Worm (Caenorhabditis elegans) whole organism, L4 larva: ENCODE data around the gene apc-2.

Experiments
- D1046.2 ChIP-seq: fragments of 200-800 bp; sonication (Bioruptor generic); IDR thresholded peaks from 2 replicates; pipeline ENCODE4 v1.3.6; 2022; ENCODE audit warnings: missing genetic modification characterization, missing compliant biosample characterization
- F26F4.8 ChIP-seq: fragments of 200-800 bp; sonication (Bioruptor generic); conservative IDR thresholded peaks from 2 replicates; pipeline ENCODE4 v1.3.6; 2022; ENCODE audit warnings: missing genetic modification characterization, missing compliant biosample characterization
- R02D3.7 ChIP-seq: fragments of 150-350 bp; sonication (generic microtip); optimal IDR thresholded peaks from 3 replicates; lab custom pipeline; 2014; ENCODE audit warnings: missing biosample characterization, missing genetic modification characterization
- T20F7.1 ChIP-seq: fragments of 200-800 bp; sonication (Bioruptor generic); optimal IDR thresholded peaks from 2 replicates; lab custom pipeline; 2018; ENCODE audit warnings: mild to moderate bottlenecking, missing genetic modification characterization, missing compliant biosample characterization
- T26A8.4 ChIP-seq: fragments of 200-800 bp; sonication (Bioruptor generic); IDR thresholded peaks from 2 replicates; pipeline ENCODE4 v1.3.6; 2022; ENCODE audit warnings: missing genetic modification characterization, missing compliant biosample characterization
- Y5F2A.4 ChIP-seq: fragments of 200-800 bp; sonication (Bioruptor generic); optimal IDR thresholded peaks from 2 replicates; lab custom pipeline; 2018; ENCODE audit warnings: mild to moderate bottlenecking, missing genetic modification characterization, missing compliant biosample characterization
- Y75B8A.6 ChIP-seq: fragments of 200-800 bp; sonication (Bioruptor generic); IDR thresholded peaks from 2 replicates; pipeline ENCODE4 v1.3.6; 2022; ENCODE audit warnings: missing genetic modification reagents, missing genetic modification characterization, missing compliant biosample characterization
- aha-1 ChIP-seq: fragments of 150-350 bp; peaks from one replicate; lab custom pipeline; 2014; ENCODE audit warnings: missing biosample characterization, missing genetic modification characterization
- arid-1 ChIP-seq: fragments of 200-800 bp; sonication (Bioruptor generic); conservative IDR thresholded peaks from 2 replicates; pipeline ENCODE4 v1.3.6; 2022; ENCODE audit warnings: missing genetic modification reagents, missing genetic modification characterization, missing compliant biosample characterization
- attf-4 ChIP-seq: sonication (generic microtip); optimal IDR thresholded peaks from 3 replicates; lab custom pipeline; 2017; ENCODE audit warnings: missing biosample characterization, missing genetic modification characterization
- ceh-20 ChIP-seq: fragments of 200-800 bp; sonication (Bioruptor generic); IDR thresholded peaks from 2 replicates; pipeline ENCODE4 v1.3.6; 2022; ENCODE audit warnings: missing genetic modification reagents, missing genetic modification characterization, missing compliant biosample characterization
- ces-1 ChIP-seq: fragments of 150-350 bp; sonication (generic microtip); optimal IDR thresholded peaks from 4 replicates; lab custom pipeline; 2014; ENCODE audit warnings: missing biosample characterization, missing genetic modification reagents, missing genetic modification characterization
- cey-2 ChIP-seq: sonication (generic microtip); optimal IDR thresholded peaks from 3 replicates; lab custom pipeline; 2017; ENCODE audit warnings: missing genetic modification characterization, mild to moderate bottlenecking, missing compliant biosample characterization, antibody characterized with exemption, borderline replicate concordance; ENCODE audit not compliant: insufficient read depth
- ctbp-1 ChIP-seq: fragments of 200-800 bp; sonication (Bioruptor generic); IDR thresholded peaks from 2 replicates; pipeline ENCODE4 v1.3.6; 2022; ENCODE audit warnings: missing genetic modification reagents, missing genetic modification characterization, missing compliant biosample characterization
- daf-12 ChIP-seq: fragments of 150-350 bp; optimal IDR thresholded peaks from 2 replicates; lab custom pipeline; 2014; ENCODE audit warnings: missing biosample characterization, missing genetic modification reagents, missing genetic modification characterization
- daf-8 ChIP-seq: fragments of 200-800 bp; sonication (Bioruptor generic); IDR thresholded peaks from 2 replicates; pipeline ENCODE4 v1.3.6; 2022; ENCODE audit warnings: missing genetic modification characterization, missing compliant biosample characterization
- dmd-6 ChIP-seq: fragments of 200-800 bp; sonication (Bioruptor generic); IDR thresholded peaks from 2 replicates; pipeline ENCODE4 v1.3.6; 2022; ENCODE audit warnings: missing genetic modification reagents, missing genetic modification characterization, missing compliant biosample characterization
- dmd-8 ChIP-seq: fragments of 200-800 bp; sonication (Bioruptor generic); IDR thresholded peaks from 2 replicates; pipeline ENCODE4 v1.3.6; 2022; ENCODE audit warnings: missing genetic modification characterization, missing compliant biosample characterization
- egl-27 ChIP-seq: sonication (generic microtip); optimal IDR thresholded peaks from 3 replicates; lab custom pipeline; 2017; ENCODE audit warnings: missing biosample characterization, missing genetic modification reagents, missing genetic modification characterization
- egl-43 ChIP-seq: fragments of 200-800 bp; sonication (Bioruptor generic); IDR thresholded peaks from 2 replicates; pipeline ENCODE4 v1.3.6; 2022; ENCODE audit warnings: missing genetic modification reagents, missing genetic modification characterization, missing compliant biosample characterization
- gei-8 ChIP-seq: fragments of 200-800 bp; sonication (Bioruptor generic); optimal IDR thresholded peaks from 2 replicates; lab custom pipeline; 2018; ENCODE audit warnings: mild to moderate bottlenecking, missing genetic modification characterization, missing compliant biosample characterization
- hlh-30 ChIP-seq: sonication (generic microtip); optimal IDR thresholded peaks from 2 replicates; lab custom pipeline; 2017; ENCODE audit warnings: antibody characterized with exemption, mild to moderate bottlenecking, missing genetic modification characterization, missing compliant biosample characterization; ENCODE audit not compliant: insufficient read depth
- jun-1 ChIP-seq: fragments of 150-350 bp; optimal IDR thresholded peaks from 2 replicates; lab custom pipeline; 2014; ENCODE audit warnings: missing biosample characterization, missing genetic modification reagents, missing genetic modification characterization
- lir-3 ChIP-seq: sonication (generic microtip); optimal IDR thresholded peaks from 2 replicates; lab custom pipeline; 2016; ENCODE audit warnings: mild to moderate bottlenecking, missing genetic modification characterization, missing compliant biosample characterization
- madf-5 ChIP-seq, 2 experiments: fragments of 200-800 bp; sonication (Bioruptor generic); IDR thresholded peaks; 2 replicates each; pipeline ENCODE4 v1.3.6; 2022; ENCODE audit warnings: missing compliant biosample characterization in 2 of 2, missing genetic modification characterization in 2 of 2
- madf-9 ChIP-seq: fragments of 200-800 bp; sonication (Bioruptor generic); conservative IDR thresholded peaks from 2 replicates; pipeline ENCODE4 v1.3.6; 2022; ENCODE audit warnings: missing genetic modification reagents, missing genetic modification characterization, missing compliant biosample characterization
- mdl-1 ChIP-seq, 2 experiments: fragments of 150-350 bp in 1 of 2; sonication (generic microtip) in 1 of 2; optimal IDR thresholded peaks; 2 replicates each; lab custom pipeline; 2014 to 2017; ENCODE audit warnings: missing biosample characterization in 2 of 2, missing genetic modification characterization in 2 of 2
- mep-1 ChIP-seq: fragments of 150-350 bp; sonication (generic microtip); optimal IDR thresholded peaks from 3 replicates; lab custom pipeline; 2014; ENCODE audit warnings: missing biosample characterization, missing genetic modification characterization
- mes-2 ChIP-seq: sonication (generic microtip); optimal IDR thresholded peaks from 2 replicates; lab custom pipeline; 2016; ENCODE audit warnings: missing genotype, mild to moderate bottlenecking, missing genetic modification characterization, missing compliant biosample characterization; ENCODE audit not compliant: poor library complexity, severe bottlenecking
- mxl-2 ChIP-seq: fragments of 200-800 bp; sonication (Bioruptor generic); conservative IDR thresholded peaks from 2 replicates; pipeline ENCODE4 v1.3.6; 2022; ENCODE audit warnings: missing genetic modification reagents, missing genetic modification characterization, missing compliant biosample characterization
- nhr-11 ChIP-seq: fragments of 150-350 bp; optimal IDR thresholded peaks from 2 replicates; lab custom pipeline; 2014; ENCODE audit warnings: missing biosample characterization, missing genetic modification characterization
- nhr-111 ChIP-seq: fragments of 200-800 bp; sonication (Bioruptor generic); optimal IDR thresholded peaks from 2 replicates; lab custom pipeline; 2018; ENCODE audit warnings: mild to moderate bottlenecking, missing genetic modification characterization, missing compliant biosample characterization
- nhr-237 ChIP-seq: sonication (generic microtip); optimal IDR thresholded peaks from 2 replicates; lab custom pipeline; 2017; ENCODE audit warnings: missing biosample characterization, missing genetic modification characterization
- nhr-28 ChIP-seq: fragments of 150-350 bp; optimal IDR thresholded peaks from 2 replicates; lab custom pipeline; 2014; ENCODE audit warnings: missing biosample characterization, missing genetic modification characterization
- nhr-48 ChIP-seq: sonication (generic microtip); optimal IDR thresholded peaks from 2 replicates; lab custom pipeline; 2016; ENCODE audit warnings: mild to moderate bottlenecking, missing genetic modification characterization, missing compliant biosample characterization
- nhr-6 ChIP-seq: fragments of 150-350 bp; optimal IDR thresholded peaks from 2 replicates; lab custom pipeline; 2014; ENCODE audit warnings: missing biosample characterization, missing genetic modification characterization
- php-3 ChIP-seq: fragments of 200-800 bp; sonication (Bioruptor generic); IDR thresholded peaks from 2 replicates; pipeline ENCODE4 v1.3.6; 2022; ENCODE audit warnings: missing genetic modification reagents, missing genetic modification characterization, missing compliant biosample characterization
- saeg-2 ChIP-seq: fragments of 200-800 bp; sonication (Bioruptor generic); IDR thresholded peaks from 2 replicates; pipeline ENCODE4 v1.3.6; 2022; ENCODE audit warnings: missing genetic modification reagents, missing genetic modification characterization, missing compliant biosample characterization
- sdz-12 ChIP-seq: fragments of 200-800 bp; sonication (Bioruptor generic); optimal IDR thresholded peaks from 2 replicates; lab custom pipeline; 2018; ENCODE audit warnings: mild to moderate bottlenecking, missing genetic modification characterization, missing compliant biosample characterization
- set-16 ChIP-seq: fragments of 200-800 bp; sonication (Bioruptor generic); IDR thresholded peaks from 2 replicates; pipeline ENCODE4 v1.3.6; 2022; ENCODE audit warnings: missing genetic modification reagents, missing genetic modification characterization, missing compliant biosample characterization
- snpc-1.2 ChIP-seq: fragments of 200-800 bp; sonication (Bioruptor generic); IDR thresholded peaks from 2 replicates; pipeline ENCODE4 v1.3.6; 2022; ENCODE audit warnings: missing genetic modification reagents, missing genetic modification characterization, missing compliant biosample characterization
- snpc-4 ChIP-seq: fragments of 150-350 bp; optimal IDR thresholded peaks from 2 replicates; lab custom pipeline; 2014; ENCODE audit warnings: missing biosample characterization, missing genetic modification characterization
- spr-1 ChIP-seq: sonication (generic microtip); optimal IDR thresholded peaks from 2 replicates; lab custom pipeline; 2016; ENCODE audit warnings: mild to moderate bottlenecking, missing genetic modification characterization, missing compliant biosample characterization
- tag-97 ChIP-seq: fragments of 200-800 bp; sonication (Bioruptor generic); IDR thresholded peaks from 2 replicates; pipeline ENCODE4 v1.3.6; 2022; ENCODE audit warnings: missing genetic modification characterization, missing compliant biosample characterization
- tra-1 ChIP-seq: fragments of 200-800 bp; sonication (Bioruptor generic); IDR thresholded peaks from 2 replicates; pipeline ENCODE4 v1.3.6; 2022; ENCODE audit warnings: missing genetic modification reagents, missing genetic modification characterization, missing compliant biosample characterization
- unc-130 ChIP-seq: sonication (generic microtip); optimal IDR thresholded peaks from 2 replicates; lab custom pipeline; 2016; ENCODE audit warnings: missing genetic modification reagents, missing genetic modification characterization, missing compliant biosample characterization
- zfp-2 ChIP-seq: sonication (generic microtip); optimal IDR thresholded peaks from 2 replicates; lab custom pipeline; 2016; ENCODE audit warnings: mild to moderate bottlenecking, missing genetic modification characterization, missing compliant biosample characterization
- zip-2 ChIP-seq: fragments of 150-350 bp; optimal IDR thresholded peaks from 2 replicates; lab custom pipeline; 2014; ENCODE audit warnings: missing biosample characterization, missing genetic modification characterization
- ztf-11 ChIP-seq: fragments of 150-350 bp; optimal IDR thresholded peaks from 2 replicates; lab custom pipeline; 2014; ENCODE audit warnings: missing biosample characterization, missing genetic modification characterization
- ztf-7 ChIP-seq: fragments of 150-350 bp; optimal IDR thresholded peaks from 2 replicates; lab custom pipeline; 2014; ENCODE audit warnings: missing biosample characterization, missing genetic modification characterization

The apc-2 gene

ce11 chrIII:8109459-8110057 is 29.1 kb downstream of the apc-2 start (continued):
- TF ChIP-seq R02D3.7 (tag; lab: Kevin White, UChicago) (no peak), arid-1 (peak; percentile 87; the same call in 1 of the 2 replicates), nhr-11 (peak; percentile 52), cey-2 (no peak), mxl-2 (GFP tag; lab: Robert Waterston, UW) (0 out of 2 replicates have a peak, but pooled peaks have one; percentile 56), zfp-2 (peak; percentile 53), mes-2 (tag; lab: Kevin White, UChicago) (peak; percentile 86), mep-1 (tag; lab: Kevin White, UChicago) (peak; percentile 82), snpc-1.2 (peak; percentile 69; the same call in 1 of the 2 replicates), dmd-6 (GFP tag; lab: Robert Waterston, UW) (peak; percentile 74), Y5F2A.4 (GFP tag; lab: Kevin White, UChicago) (no peak), nhr-48 (tag; lab: Kevin White, UChicago) (peak; percentile 49), ztf-11 (no peak), nhr-6 (peak; percentile 41), aha-1 (tag; lab: Kevin White, UChicago) (peak; percentile 95), saeg-2 (GFP tag; lab: Robert Waterston, UW) (no peak), egl-27 (tag; lab: Kevin White, UChicago) (no peak), nhr-237 (tag; lab: Kevin White, UChicago) (no peak), attf-4 (tag; lab: Kevin White, UChicago) (no peak), tra-1 (GFP tag; lab: Robert Waterston, UW) (peak; percentile 66), ctbp-1 (GFP tag; lab: Robert Waterston, UW) (peak; percentile 85), T26A8.4 (peak; percentile 76), D1046.2 (GFP tag; lab: Robert Waterston, UW) (peak; percentile 87), ceh-20 (GFP tag; lab: Robert Waterston, UW) (peak; percentile 85), lir-3 (tag; lab: Kevin White, UChicago) (peak; percentile 49), madf-9 (GFP tag; lab: Robert Waterston, UW) (peak; percentile 71), spr-1 (tag; lab: Kevin White, UChicago) (peak; percentile 51), hlh-30 (tag; lab: Kevin White, UChicago) (peak; percentile 61), daf-8 (0 out of 2 replicates have a peak, but pooled peaks have one; percentile 36), snpc-4 (no peak), tag-97 (no peak), php-3 (no peak), mdl-1 (tag; optimal IDR thresholded peaks at IDR 0.05; lab: Kevin White, UChicago) (peak in 1 of 2 experiments; percentile 39), gei-8 (GFP tag; lab: Kevin White, UChicago) (peak; percentile 97), zip-2 (no peak), daf-12 (tag; lab: Kevin White, UChicago) (no peak), sdz-12 (peak; percentile 53), nhr-28 (tag; lab: Kevin White, UChicago) (peak; percentile 33), jun-1 (no peak), unc-130 (GFP tag; lab: Kevin White, UChicago) (peak; percentile 64), nhr-111 (GFP tag; lab: Kevin White, UChicago) (peak; percentile 27), T20F7.1 (GFP tag; lab: Kevin White, UChicago) (peak; percentile 26), ztf-7 (peak; percentile 53), set-16 (GFP tag; lab: Robert Waterston, UW) (peak; percentile 46; the same call in 1 of the 2 replicates), Y75B8A.6 (no peak; the same call in 1 of the 2 replicates), egl-43 (GFP tag; lab: Robert Waterston, UW) (peak; percentile 96), madf-5 (GFP tag; IDR thresholded peaks at IDR 0.05; lab: Robert Waterston, UW) (peak; percentile 72 to 80; a peak in 2 of 4 replicates), ces-1 (no peak), F26F4.8 (peak; percentile 70; the same call in 1 of the 2 replicates), dmd-8 (GFP tag; lab: Robert Waterston, UW) (peak; percentile 89)
